Worm (Caenorhabditis elegans) whole organism, L4 larva: ENCODE measurements around the gene sqv-6.

Experiments
- D1046.2 ChIP-seq: fragments of 200-800 bp; sonication (Bioruptor generic); IDR thresholded peaks from 2 replicates; pipeline ENCODE4 v1.3.6; 2022; ENCODE audit warnings: missing genetic modification characterization, missing compliant biosample characterization
- F37D6.2 ChIP-seq: sonication (generic microtip); optimal IDR thresholded peaks from 2 replicates; lab custom pipeline; 2016; ENCODE audit warnings: mild to moderate bottlenecking, missing genetic modification characterization, missing compliant biosample characterization
- F49E8.2 ChIP-seq: sonication (generic microtip); optimal IDR thresholded peaks from 2 replicates; lab custom pipeline; 2016; ENCODE audit warnings: missing compliant biosample characterization, mild to moderate bottlenecking, missing genetic modification characterization, borderline replicate concordance
- R02D3.7 ChIP-seq: fragments of 150-350 bp; sonication (generic microtip); optimal IDR thresholded peaks from 3 replicates; lab custom pipeline; 2014; ENCODE audit warnings: missing biosample characterization, missing genetic modification characterization
- T20F7.1 ChIP-seq: fragments of 200-800 bp; sonication (Bioruptor generic); optimal IDR thresholded peaks from 2 replicates; lab custom pipeline; 2018; ENCODE audit warnings: mild to moderate bottlenecking, missing genetic modification characterization, missing compliant biosample characterization
- ZK546.5 ChIP-seq, 2 experiments: sonication (generic microtip); optimal IDR thresholded peaks; 2 replicates each; lab custom pipeline; 2017; ENCODE audit warnings: missing biosample characterization in 2 of 2, missing genetic modification characterization in 2 of 2
- aha-1 ChIP-seq: fragments of 150-350 bp; peaks from one replicate; lab custom pipeline; 2014; ENCODE audit warnings: missing biosample characterization, missing genetic modification characterization
- aly-2 ChIP-seq: sonication (generic microtip); optimal IDR thresholded peaks from 2 replicates; lab custom pipeline; 2018; ENCODE audit warnings: missing biosample characterization, missing genetic modification characterization
- ceh-20 ChIP-seq: fragments of 200-800 bp; sonication (Bioruptor generic); IDR thresholded peaks from 2 replicates; pipeline ENCODE4 v1.3.6; 2022; ENCODE audit warnings: missing genetic modification reagents, missing genetic modification characterization, missing compliant biosample characterization
- ces-1 ChIP-seq: fragments of 150-350 bp; sonication (generic microtip); optimal IDR thresholded peaks from 4 replicates; lab custom pipeline; 2014; ENCODE audit warnings: missing biosample characterization, missing genetic modification reagents, missing genetic modification characterization
- cey-2 ChIP-seq: sonication (generic microtip); optimal IDR thresholded peaks from 3 replicates; lab custom pipeline; 2017; ENCODE audit warnings: missing genetic modification characterization, mild to moderate bottlenecking, missing compliant biosample characterization, antibody characterized with exemption, borderline replicate concordance; ENCODE audit not compliant: insufficient read depth
- fkh-10 ChIP-seq: fragments of 150-350 bp; optimal IDR thresholded peaks from 2 replicates; lab custom pipeline; 2014; ENCODE audit warnings: missing biosample characterization, missing genetic modification reagents, missing genetic modification characterization
- hmg-1.1 ChIP-seq: fragments of 200-800 bp; sonication (Bioruptor generic); IDR thresholded peaks from 2 replicates; pipeline ENCODE4 v1.3.6; 2022; ENCODE audit warnings: missing genetic modification reagents, missing genetic modification characterization, missing compliant biosample characterization
- jun-1 ChIP-seq: fragments of 150-350 bp; optimal IDR thresholded peaks from 2 replicates; lab custom pipeline; 2014; ENCODE audit warnings: missing biosample characterization, missing genetic modification reagents, missing genetic modification characterization
- lim-7 ChIP-seq: fragments of 200-800 bp; sonication (Bioruptor generic); IDR thresholded peaks from 2 replicates; pipeline ENCODE4 v1.3.6; 2022; ENCODE audit warnings: missing genetic modification characterization, missing compliant biosample characterization
- lin-1 ChIP-seq: fragments of 200-800 bp; sonication (Bioruptor generic); IDR thresholded peaks from 2 replicates; pipeline ENCODE4 v1.3.6; 2022; ENCODE audit warnings: missing genetic modification reagents, missing genetic modification characterization, missing compliant biosample characterization
- lin-15B ChIP-seq: fragments of 150-350 bp; sonication (generic microtip); optimal IDR thresholded peaks from 3 replicates; lab custom pipeline; 2014; ENCODE audit warnings: missing biosample characterization, missing genetic modification characterization
- lin-29 ChIP-seq: fragments of 200-800 bp; sonication (Bioruptor generic); IDR thresholded peaks from 2 replicates; pipeline ENCODE4 v1.3.6; 2022; ENCODE audit warnings: missing genetic modification reagents, missing genetic modification characterization, missing compliant biosample characterization
- lsy-2 ChIP-seq, 2 experiments: fragments of 150-350 bp in 1 of 2; sonication (generic microtip) in 1 of 2; optimal IDR thresholded peaks; 2 replicates each; lab custom pipeline; 2014 to 2017; ENCODE audit warnings: missing biosample characterization in 2 of 2, missing genetic modification characterization in 2 of 2
- madf-9 ChIP-seq: fragments of 200-800 bp; sonication (Bioruptor generic); conservative IDR thresholded peaks from 2 replicates; pipeline ENCODE4 v1.3.6; 2022; ENCODE audit warnings: missing genetic modification reagents, missing genetic modification characterization, missing compliant biosample characterization
- mdt-29 ChIP-seq: fragments of 200-800 bp; sonication (Bioruptor generic); IDR thresholded peaks from 2 replicates; pipeline ENCODE4 v1.3.6; 2022; ENCODE audit warnings: missing genetic modification reagents, missing genetic modification characterization, missing compliant biosample characterization
- mxl-3 ChIP-seq: fragments of 200-800 bp; sonication (Bioruptor generic); optimal IDR thresholded peaks from 2 replicates; lab custom pipeline; 2018; ENCODE audit warnings: mild to moderate bottlenecking, missing genetic modification characterization, missing compliant biosample characterization
- snpc-1.2 ChIP-seq: fragments of 200-800 bp; sonication (Bioruptor generic); IDR thresholded peaks from 2 replicates; pipeline ENCODE4 v1.3.6; 2022; ENCODE audit warnings: missing genetic modification reagents, missing genetic modification characterization, missing compliant biosample characterization
- snpc-4 ChIP-seq: fragments of 150-350 bp; optimal IDR thresholded peaks from 2 replicates; lab custom pipeline; 2014; ENCODE audit warnings: missing biosample characterization, missing genetic modification characterization
- tag-97 ChIP-seq: fragments of 200-800 bp; sonication (Bioruptor generic); IDR thresholded peaks from 2 replicates; pipeline ENCODE4 v1.3.6; 2022; ENCODE audit warnings: missing genetic modification characterization, missing compliant biosample characterization
- unc-130 ChIP-seq: sonication (generic microtip); optimal IDR thresholded peaks from 2 replicates; lab custom pipeline; 2016; ENCODE audit warnings: missing genetic modification reagents, missing genetic modification characterization, missing compliant biosample characterization
- unc-39 ChIP-seq: sonication (generic microtip); optimal IDR thresholded peaks from 2 replicates; lab custom pipeline; 2017; ENCODE audit warnings: missing biosample characterization, missing genetic modification characterization
- vab-7 ChIP-seq: fragments of 200-800 bp; sonication (Bioruptor generic); IDR thresholded peaks from 2 replicates; pipeline ENCODE4 v1.3.6; 2022; ENCODE audit warnings: missing genetic modification reagents, missing genetic modification characterization, missing compliant biosample characterization
- zfp-2 ChIP-seq: sonication (generic microtip); optimal IDR thresholded peaks from 2 replicates; lab custom pipeline; 2016; ENCODE audit warnings: mild to moderate bottlenecking, missing genetic modification characterization, missing compliant biosample characterization
- zip-11 ChIP-seq: fragments of 200-800 bp; sonication (Bioruptor generic); IDR thresholded peaks from 2 replicates; pipeline ENCODE4 v1.3.6; 2022; ENCODE audit warnings: missing genetic modification characterization, missing compliant biosample characterization

sqv-6 gene

ce11 chrV:969005-969562 lies 4.5 kb upstream of the sqv-6 start:
- TF ChIP-seq F49E8.2 (tag; lab: Kevin White, UChicago) (peak; percentile 75), unc-130 (GFP tag; lab: Kevin White, UChicago) (peak; percentile 13), unc-39 (tag; lab: Kevin White, UChicago) (no peak), D1046.2 (GFP tag; lab: Robert Waterston, UW) (no peak), snpc-1.2 (GFP tag; lab: Robert Waterston, UW) (0 out of 2 replicates have a peak, but pooled peaks have one; percentile 12), lsy-2 (tag; optimal IDR thresholded peaks at IDR 0.05; lab: Kevin White, UChicago) (peak in 1 of 2 experiments; percentile 47), jun-1 (tag; lab: Kevin White, UChicago) (no peak), tag-97 (GFP tag; lab: Robert Waterston, UW) (no peak)

- TF ChIP-seq fkh-10 (GFP tag; lab: Kevin White, UChicago) (peak; percentile 92), hmg-1.1 (GFP tag; lab: Robert Waterston, UW) (peak; percentile 45; the same call in 1 of the 2 replicates), ces-1 (GFP tag; lab: Kevin White, UChicago) (peak; percentile 73), lim-7 (GFP tag; lab: Robert Waterston, UW) (no peak), lsy-2 (tag; optimal IDR thresholded peaks at IDR 0.05; lab: Kevin White, UChicago) (peak in 1 of 2 experiments; percentile 12)
Observed at ce11 chrV:966164-966563, 1.6 kb upstream of the sqv-6 start.

- TF ChIP-seq vab-7 (GFP tag; lab: Robert Waterston, UW) (no peak), aly-2 (tag; lab: Kevin White, UChicago) (no peak), lin-29 (GFP tag; lab: Robert Waterston, UW) (no peak)
- TF ChIP-seq, all 104 proteins: peak for 0
Observed at ce11 chrV:949760-950159, 14.8 kb downstream of the sqv-6 start, which contains the start of gene Y50D4C.6. TSS of gene Y50D4C.6 (minus strand) at chrV:949860.

- TF ChIP-seq F37D6.2 (no peak), ceh-20 (GFP tag; lab: Robert Waterston, UW) (no peak), zfp-2 (tag; lab: Kevin White, UChicago) (no peak), snpc-4 (tag; lab: Kevin White, UChicago) (no peak), lin-1 (no peak), lin-15B (tag; lab: Kevin White, UChicago) (no peak), ZK546.5 (tag; optimal IDR thresholded peaks at IDR 0.05; lab: Kevin White, UChicago) (no peak), cey-2 (tag; lab: Kevin White, UChicago) (no peak), zip-11 (no peak), vab-7 (GFP tag; lab: Robert Waterston, UW) (no peak), madf-9 (GFP tag; lab: Robert Waterston, UW) (no peak), mxl-3 (GFP tag; lab: Kevin White, UChicago) (no peak), mdt-29 (no peak), T20F7.1 (GFP tag; lab: Kevin White, UChicago) (no peak)
Observed at ce11 chrV:949084-949483, 15.5 kb downstream of the sqv-6 start.

ce11 chrV:945828-946227 lies 18.8 kb downstream of the sqv-6 start:
- TF ChIP-seq aha-1 (peak; percentile 40), R02D3.7 (tag; lab: Kevin White, UChicago) (no peak)

- TF ChIP-seq unc-130 (GFP tag; lab: Kevin White, UChicago), result no peak
Observed at ce11 chrV:945144-945543, 19.4 kb downstream of the sqv-6 start, which contains the start of gene Y50D4C.3. TSS of gene Y50D4C.3 (minus strand) at chrV:945244.
